Worm (Caenorhabditis elegans): ENCODE results near the gene hot-2.

ce11 chrV:19202800-19203199 lies 28.2 kb downstream of the hot-2 start:
- TF ChIP-seq nhr-11 (tag; optimal IDR thresholded peaks at IDR 0.05) (no peak), pax-3 (tag; optimal IDR thresholded peaks at IDR 0.05) (no peak), nhr-28 (tag; optimal IDR thresholded peaks at IDR 0.05) (no peak), lin-35 (GFP tag; optimal IDR thresholded peaks at IDR 0.05) (no peak)
